Fruit fly (Drosophila melanogaster) whole organism, embryonic: ENCODE data around the gene comm.

Experiments used
- CG10462 ChIP-seq: fragments of 200-800 bp; sonication (Bioruptor generic); optimal IDR thresholded peaks from 2 replicates; lab custom pipeline; 2016; ENCODE audit warnings: missing biosample characterization, missing genetic modification characterization
- CG14667 ChIP-seq: fragments of 200-800 bp; sonication (Bioruptor generic); IDR thresholded peaks from 2 replicates; pipeline ENCODE4 v1.3.6; 2022; ENCODE audit warnings: missing biosample characterization, missing genetic modification characterization
- CG15514 ChIP-seq: fragments of 200-800 bp; sonication (Bioruptor generic); optimal IDR thresholded peaks from 3 replicates; lab custom pipeline; 2017; ENCODE audit warnings: missing biosample characterization, missing genetic modification characterization, mild to moderate bottlenecking, moderate library complexity, missing genetic modification reagents
- CG15696 ChIP-seq: fragments of 200-800 bp; sonication (Bioruptor generic); optimal IDR thresholded peaks from 2 replicates; lab custom pipeline; 2019; ENCODE audit warnings: missing biosample characterization, mild to moderate bottlenecking, missing genetic modification characterization, moderate library complexity
- CG43689 ChIP-seq: fragments of 200-800 bp; sonication (Bioruptor generic); IDR thresholded peaks from 2 replicates; pipeline ENCODE4 v1.3.6; 2022; ENCODE audit warnings: missing biosample characterization, missing genetic modification characterization
- Dfd ChIP-seq, 2 experiments: fragments of >200 bp; optimal IDR thresholded peaks; 2 replicates each; lab custom pipeline; 2017; ENCODE audit warnings: missing biosample characterization in 2 of 2, missing genetic modification characterization in 2 of 2
- HLH4C ChIP-seq: fragments of 200-800 bp; sonication (Bioruptor generic); IDR thresholded peaks from 3 replicates; pipeline ENCODE4 v1.3.6; 2022; ENCODE audit warnings: missing biosample characterization, missing genetic modification characterization; ENCODE audit not compliant: partially characterized antibody
- Hmx ChIP-seq: fragments of 200-800 bp; sonication (Bioruptor generic); optimal IDR thresholded peaks from 2 replicates; lab custom pipeline; 2016; ENCODE audit warnings: missing biosample characterization, missing genetic modification characterization
- Mad ChIP-seq: fragments of 200-800 bp; sonication (Bioruptor generic); optimal IDR thresholded peaks from 2 replicates; lab custom pipeline; 2016; ENCODE audit warnings: missing biosample characterization, missing genetic modification characterization
- ara ChIP-seq: fragments of 200-800 bp; sonication (Bioruptor generic); IDR thresholded peaks from 2 replicates; pipeline ENCODE4 v1.3.6; 2022; ENCODE audit warnings: missing biosample characterization, missing genetic modification characterization
- inv ChIP-seq: fragments of 200-800 bp; sonication (Bioruptor generic); IDR thresholded peaks from 2 replicates; pipeline ENCODE4 v1.3.6; 2022; ENCODE audit warnings: missing biosample characterization, missing genetic modification characterization; ENCODE audit not compliant: partially characterized antibody
- oc ChIP-seq: fragments of 200-800 bp; sonication (Bioruptor generic); optimal IDR thresholded peaks from 2 replicates; lab custom pipeline; 2018; ENCODE audit warnings: missing biosample characterization, mild to moderate bottlenecking, missing genetic modification characterization, moderate library complexity

DNA sequence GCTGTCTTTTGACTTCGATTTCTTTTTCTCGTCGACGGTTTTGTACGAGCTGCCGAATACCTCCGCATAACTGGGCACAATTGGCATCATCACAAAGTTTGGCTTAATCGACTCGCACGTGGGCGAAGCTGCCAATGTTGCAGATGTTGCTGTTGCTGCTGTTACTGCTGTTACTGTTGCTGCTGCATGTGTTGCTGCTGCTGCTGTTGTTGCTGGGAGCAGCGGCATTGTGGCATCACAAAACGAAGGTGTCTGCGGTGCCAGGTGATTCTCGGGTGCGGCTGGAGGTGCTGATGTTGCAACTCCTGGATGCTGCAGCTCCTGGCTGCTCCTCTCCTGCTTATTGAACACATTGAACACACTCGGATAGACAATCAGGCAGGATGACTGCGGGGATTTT, 30.3 kb downstream of the comm start:
- TF ChIP-seq CG43689 (no peak), Mad (GFP tag; lab: Kevin White, UChicago) (no peak), CG14667 (GFP tag; lab: Robert Waterston, UW) (no peak), Dfd (GFP tag; optimal IDR thresholded peaks at IDR 0.05; lab: Kevin White, UChicago) (no peak), CG15514 (GFP tag; lab: Kevin White, UChicago) (no peak), Hmx (GFP tag; lab: Kevin White, UChicago) (no peak), inv (GFP tag; lab: Robert Waterston, UW) (no peak), ara (GFP tag; lab: Robert Waterston, UW) (no peak), HLH4C (GFP tag; lab: Robert Waterston, UW) (no peak), CG10462 (GFP tag; lab: Kevin White, UChicago) (no peak), oc (tag; lab: Kevin White, UChicago) (no peak), CG15696 (no peak)
